Worm (Caenorhabditis elegans): ENCODE results near the gene fbxa-170.
"Not testable (repeated sequence)": the region's sequence is repeated elsewhere in the genome, so short reads cannot be mapped to it uniquely, and the experiment has no call there.

DNA sequence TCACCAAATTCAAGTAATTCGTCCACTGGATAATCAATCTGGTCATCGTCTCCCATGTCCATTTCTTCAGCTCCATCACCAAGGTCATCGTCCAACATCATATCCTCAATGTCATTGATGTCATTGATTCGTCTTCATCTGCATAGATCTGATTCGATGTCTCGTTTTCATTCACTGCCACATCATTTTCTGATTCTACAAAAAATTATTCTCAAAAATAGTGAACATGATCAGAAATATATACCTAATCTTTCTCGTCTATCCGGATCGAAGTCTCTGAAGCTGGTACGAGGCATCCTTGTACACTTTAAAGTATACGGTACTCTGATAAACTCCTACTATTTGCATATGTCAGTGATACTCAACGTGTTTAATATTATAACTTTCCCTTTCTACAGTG, 19.0 kb upstream of the fbxa-170 start, which contains the start of gene C36C9.4:
- TF ChIP-seq ceh-82, elt-2, lin-39, nhr-76, fkh-8, nhr-11, irx-1, skn-1, nhr-28 (tag; optimal IDR thresholded peaks at IDR 0.05): not testable (repeated sequence)
